Worm (Caenorhabditis elegans): ENCODE measurements around the gene nhr-138.

nhr-138 gene

DNA sequence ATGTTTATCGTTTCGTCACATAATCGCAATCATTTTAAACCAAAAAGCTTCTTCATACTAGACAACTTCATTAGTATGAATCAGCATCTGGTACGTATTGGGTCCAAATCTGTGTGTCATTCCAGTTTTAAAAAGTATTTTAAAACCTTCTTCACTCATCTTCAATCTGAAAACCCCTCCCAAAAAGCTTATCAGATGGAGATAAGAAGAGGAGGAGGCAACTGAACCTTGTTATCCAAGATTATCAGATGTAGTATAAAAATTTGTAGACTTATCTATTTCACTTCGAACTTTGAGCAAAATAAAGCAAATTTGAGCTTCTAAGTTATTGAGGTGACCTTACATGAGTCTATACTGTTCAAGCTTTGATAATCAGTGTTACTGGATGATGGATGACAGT is 15.2 kb upstream of the nhr-138 start, which contains the start of gene nhr-38:
nhr-38 (plus strand) TSS at position 301 of the 400 bp plus-strand sequence.
- no peak for TF ChIP-seq nhr-102 (tag; optimal IDR thresholded peaks at IDR 0.05)
- TF ChIP-seq unc-62 (GFP tag; optimal IDR thresholded peaks at IDR 0.05 in 1 of 2): peak in 1 of 2 experiments; percentile 41
- TF ChIP-seq unc-62 (tag; optimal IDR thresholded peaks at IDR 0.05): no peak

DNA sequence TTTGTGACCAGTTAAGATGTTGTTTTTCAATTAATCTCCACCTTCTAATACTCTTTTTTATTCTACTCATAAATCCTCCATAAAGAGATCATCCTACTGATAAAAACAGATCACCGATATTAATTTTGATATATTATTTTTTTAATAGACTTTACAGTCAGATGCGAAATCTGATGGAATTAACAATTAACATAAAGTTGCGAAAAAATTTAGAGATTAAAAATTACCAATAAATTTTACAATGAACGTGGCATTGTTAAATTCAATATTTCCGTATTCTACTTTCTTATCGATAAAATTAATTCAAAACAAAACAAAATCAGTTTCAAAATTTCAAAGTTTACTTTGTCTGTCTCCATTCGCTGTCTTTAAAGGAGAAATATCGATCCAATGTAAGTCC is 12.3 kb upstream of the nhr-138 start, which contains the start of gene K01H12.4:
K01H12.4 (plus strand) TSS at position 301 of the 400 bp plus-strand sequence.
- TF ChIP-seq aha-1 (tag): peak; percentile 28
- TF ChIP-seq mep-1 (tag; optimal IDR thresholded peaks at IDR 0.05): no peak

DNA sequence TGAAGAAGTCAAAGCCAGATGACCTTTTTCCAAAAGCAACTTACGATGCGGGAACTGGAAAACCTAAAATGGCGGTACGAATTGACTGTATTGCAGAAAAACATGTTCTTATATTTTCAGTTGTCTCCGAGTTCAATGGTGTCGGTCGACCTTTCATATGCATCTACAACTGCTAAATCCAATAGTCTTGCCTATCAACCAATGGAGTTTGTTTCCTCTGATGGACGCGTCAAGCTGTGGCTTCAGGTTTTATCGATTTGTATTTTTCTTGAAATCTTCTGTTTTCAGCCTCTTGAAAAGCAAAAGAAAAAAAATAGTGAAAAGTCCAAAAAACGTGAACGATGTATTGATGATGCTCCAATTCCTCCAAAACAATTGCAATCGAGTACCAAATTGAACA is 10.8 kb upstream of the nhr-138 start:
- TF ChIP-seq unc-62 (GFP tag; optimal IDR thresholded peaks at IDR 0.05 in 1 of 2) (peak in 1 of 2 experiments; percentile 94), unc-62 (tag; optimal IDR thresholded peaks at IDR 0.05) (no peak), zip-11 (GFP tag; IDR thresholded peaks at IDR 0.05) (no peak)

DNA sequence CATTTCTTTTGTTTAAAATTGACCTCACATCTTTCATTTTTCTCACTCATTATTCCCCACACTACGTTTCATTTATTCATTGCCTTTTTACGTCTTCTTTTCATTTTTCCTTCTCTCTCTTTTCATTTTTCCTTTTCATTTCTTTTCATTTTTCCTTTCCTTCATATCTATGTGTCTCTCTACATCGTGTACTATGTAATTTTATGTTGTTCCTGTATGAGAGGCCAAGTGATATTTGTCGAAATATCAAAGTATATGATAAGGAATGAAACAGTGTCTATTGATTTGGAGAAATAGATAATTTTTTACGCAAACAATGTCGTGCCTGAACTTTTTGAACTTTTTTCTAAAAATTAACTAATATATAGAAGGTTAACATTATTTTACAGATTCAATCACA is 8.6 kb upstream of the nhr-138 start:
- TF ChIP-seq dmd-6 (GFP tag; IDR thresholded peaks at IDR 0.05) (peak; percentile 80), nhr-41 (GFP tag; IDR thresholded peaks at IDR 0.05) (no peak), daf-16 (GFP tag; optimal IDR thresholded peaks at IDR 0.05) (no peak), daf-16 (tag; optimal IDR thresholded peaks at IDR 0.05) (peak; percentile 52), php-3 (GFP tag; IDR thresholded peaks at IDR 0.05) (no peak), cey-2 (tag; optimal IDR thresholded peaks at IDR 0.05; ENCODE audit: borderline replicate concordance, insufficient read depth) (no peak), ZK337.2 (GFP tag; IDR thresholded peaks at IDR 0.05) (no peak), nhr-25 (tag; optimal IDR thresholded peaks at IDR 0.05; ENCODE audit: borderline replicate concordance, insufficient read depth) (no peak), hlh-30 (tag; optimal IDR thresholded peaks at IDR 0.05; ENCODE audit: insufficient read depth) (peak; percentile 27), ztf-7 (tag; optimal IDR thresholded peaks at IDR 0.05) (peak; percentile 72), lin-1 (GFP tag; IDR thresholded peaks at IDR 0.05) (no peak), fkh-10 (GFP tag; optimal IDR thresholded peaks at IDR 0.05) (no peak), lin-13 (GFP tag; optimal IDR thresholded peaks at IDR 0.05) (no peak), gei-8 (GFP tag; optimal IDR thresholded peaks at IDR 0.05) (no peak), F44E2.7 (GFP tag; IDR thresholded peaks at IDR 0.05) (no peak), dve-1 (tag; optimal IDR thresholded peaks at IDR 0.05; ENCODE audit: insufficient read depth) (peak; percentile 84), nhr-10 (tag; optimal IDR thresholded peaks at IDR 0.05) (peak; percentile 40), daf-8 (GFP tag; IDR thresholded peaks at IDR 0.05) (no peak), saeg-2 (GFP tag; IDR thresholded peaks at IDR 0.05) (no peak), lin-39 (tag; optimal IDR thresholded peaks at IDR 0.05) (no peak), pqm-1 (tag; optimal IDR thresholded peaks at IDR 0.05) (peak; percentile 81), mes-2 (tag; optimal IDR thresholded peaks at IDR 0.05; ENCODE audit: poor library complexity, severe bottlenecking) (no peak), lsy-2 (tag; optimal IDR thresholded peaks at IDR 0.05) (peak in 1 of 2 experiments; percentile 53), nhr-6 (tag; optimal IDR thresholded peaks at IDR 0.05) (peak; percentile 63), nhr-28 (tag; optimal IDR thresholded peaks at IDR 0.05) (peak; percentile 90), T20F7.1 (GFP tag; optimal IDR thresholded peaks at IDR 0.05) (peak; percentile 37), nhr-77 (tag; optimal IDR thresholded peaks at IDR 0.05) (peak; percentile 74), skn-1 (tag; optimal IDR thresholded peaks at IDR 0.05) (no peak)

ce11 chrIV:9717844-9718243 is 7.2 kb upstream of the nhr-138 start:
- TF ChIP-seq unc-62 (GFP tag; optimal IDR thresholded peaks at IDR 0.05 in 1 of 2): peak in 1 of 2 experiments; percentile 16
- TF ChIP-seq unc-62 (tag; optimal IDR thresholded peaks at IDR 0.05): no peak
- TF ChIP-seq zfp-3 (GFP tag; conservative IDR thresholded peaks at IDR 0.05): no peak
- TF ChIP-seq ztf-7 (tag; optimal IDR thresholded peaks at IDR 0.05): peak; percentile 95
- TF ChIP-seq aha-1 (tag): peak; percentile 86

Data from whole organism, L4 larva.